Worm (Caenorhabditis elegans) whole organism, L3 larva: ENCODE data around the gene sru-2.

Experiments
- ZK546.5 ChIP-seq: sonication (generic microtip); optimal IDR thresholded peaks from 2 replicates; lab custom pipeline; 2017; ENCODE audit warnings: missing biosample characterization, missing genetic modification characterization
- ama-1 ChIP-seq: fragments of 150-350 bp; optimal IDR thresholded peaks from 2 replicates; lab custom pipeline; 2018
- egl-27 ChIP-seq: sonication (generic microtip); optimal IDR thresholded peaks from 4 replicates; lab custom pipeline; 2017; ENCODE audit warnings: missing biosample characterization, missing genetic modification reagents, missing genetic modification characterization
- elt-1 ChIP-seq: fragments of 150-350 bp; optimal IDR thresholded peaks from 2 replicates; lab custom pipeline; 2014; ENCODE audit warnings: missing biosample characterization, missing genetic modification characterization
- fos-1 ChIP-seq: fragments of 150-350 bp; optimal IDR thresholded peaks from 2 replicates; lab custom pipeline; 2014; ENCODE audit warnings: missing biosample characterization, missing genetic modification characterization
- mdl-1 ChIP-seq: fragments of 150-350 bp; optimal IDR thresholded peaks from 2 replicates; lab custom pipeline; 2014; ENCODE audit warnings: missing biosample characterization, missing genetic modification characterization
- nhr-12 ChIP-seq: fragments of 150-350 bp; optimal IDR thresholded peaks from 2 replicates; lab custom pipeline; 2014; ENCODE audit warnings: missing biosample characterization, missing genetic modification characterization
- nhr-23 ChIP-seq: fragments of 150-350 bp; optimal IDR thresholded peaks from 2 replicates; lab custom pipeline; 2014; ENCODE audit warnings: missing biosample characterization, missing genetic modification reagents, missing genetic modification characterization
- nhr-237 ChIP-seq: fragments of 150-350 bp; optimal IDR thresholded peaks from 2 replicates; lab custom pipeline; 2014; ENCODE audit warnings: missing biosample characterization, missing genetic modification characterization
- pha-4 ChIP-seq: fragments of 150-350 bp; optimal IDR thresholded peaks from 2 replicates; lab custom pipeline; 2014; ENCODE audit warnings: missing biosample characterization, missing genetic modification reagents, missing genetic modification characterization
- pqm-1 ChIP-seq: fragments of 150-350 bp; optimal IDR thresholded peaks from 2 replicates; lab custom pipeline; 2017; ENCODE audit warnings: missing biosample characterization, missing genetic modification characterization, inconsistent platforms
- snpc-4 ChIP-seq: fragments of 150-350 bp; optimal IDR thresholded peaks from 2 replicates; lab custom pipeline; 2014; ENCODE audit warnings: missing biosample characterization, missing genetic modification characterization
- tbx-2 ChIP-seq: sonication (generic microtip); optimal IDR thresholded peaks from 2 replicates; lab custom pipeline; 2016; ENCODE audit warnings: mild to moderate bottlenecking, missing genetic modification characterization, missing compliant biosample characterization
- zag-1 ChIP-seq: fragments of 150-350 bp; optimal IDR thresholded peaks from 2 replicates; lab custom pipeline; 2014; ENCODE audit warnings: missing biosample characterization, missing genetic modification characterization

ce11 chrIV:9527002-9527401 is 40.9 kb downstream of the sru-2 start:
- TF ChIP-seq ZK546.5 (tag; lab: Kevin White, UChicago) (no peak), ama-1 (lab: Kevin White, UChicago) (no peak), zag-1 (tag; lab: Kevin White, UChicago) (no peak), pha-4 (tag; lab: Kevin White, UChicago) (peak; percentile 48), elt-1 (tag; lab: Kevin White, UChicago) (no peak), tbx-2 (tag; lab: Kevin White, UChicago) (no peak), nhr-23 (no peak), nhr-237 (no peak), nhr-12 (tag; lab: Kevin White, UChicago) (no peak), pqm-1 (tag; lab: Kevin White, UChicago) (peak; percentile 88), egl-27 (no peak), fos-1 (tag; lab: Kevin White, UChicago) (no peak), snpc-4 (no peak), mdl-1 (no peak)
